Worm (Caenorhabditis elegans) whole organism, late embryonic: ENCODE data around the gene srr-3.

Experiments
- ama-1 ChIP-seq: fragments of 150-350 bp; optimal IDR thresholded peaks from 2 replicates; lab custom pipeline; 2014
- ceh-24 ChIP-seq: sonication (generic microtip); optimal IDR thresholded peaks from 2 replicates; lab custom pipeline; 2016; ENCODE audit warnings: mild to moderate bottlenecking, missing genetic modification characterization, missing compliant biosample characterization
- elt-2 ChIP-seq: sonication (generic microtip); optimal IDR thresholded peaks from 2 replicates; lab custom pipeline; 2016; ENCODE audit warnings: missing genetic modification reagents, missing genetic modification characterization, missing compliant biosample characterization
- hlh-13 ChIP-seq: fragments of 200-800 bp; sonication (Bioruptor generic); optimal IDR thresholded peaks from 2 replicates; lab custom pipeline; 2018; ENCODE audit warnings: mild to moderate bottlenecking, missing genetic modification characterization, missing compliant biosample characterization
- nhr-11 ChIP-seq: fragments of 150-350 bp; optimal IDR thresholded peaks from 2 replicates; lab custom pipeline; 2014; ENCODE audit warnings: missing biosample characterization, missing genetic modification characterization
- npax-4 ChIP-seq: sonication (generic microtip); optimal IDR thresholded peaks from 2 replicates; lab custom pipeline; 2016; ENCODE audit warnings: missing genetic modification characterization, missing compliant biosample characterization
- pha-4 ChIP-seq: fragments of 150-350 bp; optimal IDR thresholded peaks from 2 replicates; lab custom pipeline; 2018; ENCODE audit warnings: missing biosample characterization, missing genetic modification reagents, missing genetic modification characterization
- pqm-1 ChIP-seq: sonication (generic microtip); optimal IDR thresholded peaks from 2 replicates; lab custom pipeline; 2016; ENCODE audit warnings: missing genetic modification characterization, missing compliant biosample characterization
- rnt-1 ChIP-seq: sonication (generic microtip); optimal IDR thresholded peaks from 2 replicates; lab custom pipeline; 2016; ENCODE audit warnings: missing genetic modification characterization, missing compliant biosample characterization
- unc-42 ChIP-seq: sonication (generic microtip); optimal IDR thresholded peaks from 2 replicates; lab custom pipeline; 2016; ENCODE audit warnings: missing genotype, missing genetic modification characterization, missing compliant biosample characterization

- TF ChIP-seq nhr-11 (tag; lab: Kevin White, UChicago) (no peak), npax-4 (no peak), pqm-1 (no peak), pha-4 (no peak), elt-2 (tag; lab: Kevin White, UChicago) (no peak), ceh-24 (tag; lab: Kevin White, UChicago) (no peak), ama-1 (lab: Kevin White, UChicago) (no peak), hlh-13 (GFP tag; lab: Kevin White, UChicago) (no peak), rnt-1 (tag; lab: Kevin White, UChicago) (no peak), unc-42 (no peak)
These were observed 18.3 kb upstream of the srr-3 start, which contains the start of gene F36D3.8 for ce11 chrV:16526858-16527257.
